Fruit fly (Drosophila melanogaster) whole organism, embryonic: ENCODE results near the gene CG45061.

Experiments
- B-H2 ChIP-seq: fragments of 200-800 bp; sonication (Bioruptor generic); optimal IDR thresholded peaks from 2 replicates; lab custom pipeline; 2018; ENCODE audit warnings: missing biosample characterization, mild to moderate bottlenecking, missing genetic modification characterization
- CG10209 ChIP-seq: fragments of 200-800 bp; sonication (Bioruptor generic); optimal IDR thresholded peaks from 3 replicates; lab custom pipeline; 2017; ENCODE audit warnings: missing biosample characterization, mild to moderate bottlenecking, missing genetic modification characterization, missing genetic modification reagents
- CG10462 ChIP-seq: fragments of 200-800 bp; sonication (Bioruptor generic); optimal IDR thresholded peaks from 2 replicates; lab custom pipeline; 2016; ENCODE audit warnings: missing biosample characterization, missing genetic modification characterization
- CG11504 ChIP-seq: fragments of 200-800 bp; sonication (Bioruptor generic); optimal IDR thresholded peaks from 3 replicates; lab custom pipeline; 2019; ENCODE audit warnings: missing biosample characterization, mild to moderate bottlenecking, missing genetic modification characterization, moderate library complexity
- CG12299 ChIP-seq: fragments of 200-800 bp; sonication (Bioruptor generic); optimal IDR thresholded peaks from 2 replicates; lab custom pipeline; 2018; ENCODE audit warnings: missing biosample characterization, mild to moderate bottlenecking, missing genetic modification characterization
- CG1602 ChIP-seq: fragments of 200-800 bp; sonication (Bioruptor generic); optimal IDR thresholded peaks from 3 replicates; lab custom pipeline; 2016; ENCODE audit warnings: missing biosample characterization, missing genetic modification characterization
- CG18476 ChIP-seq: fragments of 200-800 bp; sonication (Bioruptor generic); optimal IDR thresholded peaks from 2 replicates; lab custom pipeline; 2016; ENCODE audit warnings: missing biosample characterization, mild to moderate bottlenecking, missing genetic modification characterization
- CG2712 ChIP-seq: fragments of 200-800 bp; optimal IDR thresholded peaks from 3 replicates; lab custom pipeline; 2019; ENCODE audit warnings: missing biosample characterization, mild to moderate bottlenecking, missing genetic modification characterization, moderate library complexity
- CG34376 ChIP-seq: fragments of 200-800 bp; sonication (Bioruptor generic); optimal IDR thresholded peaks from 2 replicates; lab custom pipeline; 2018; ENCODE audit warnings: missing biosample characterization, mild to moderate bottlenecking, missing genetic modification characterization
- CG3726 ChIP-seq: fragments of 200-800 bp; sonication (Bioruptor generic); IDR thresholded peaks from 3 replicates; pipeline ENCODE4, ENCODE4 v1.3.6; 2022; ENCODE audit warnings: missing biosample characterization, missing genetic modification characterization
- CG3838 ChIP-seq: fragments of 200-800 bp; sonication (Bioruptor generic); optimal IDR thresholded peaks from 3 replicates; lab custom pipeline; 2016; ENCODE audit warnings: missing biosample characterization, missing genetic modification characterization
- CG6175 ChIP-seq: fragments of 200-800 bp; sonication (Bioruptor generic); IDR thresholded peaks from 3 replicates; pipeline ENCODE4 v1.3.6; 2022; ENCODE audit warnings: missing biosample characterization, missing genetic modification characterization
- CG7839 ChIP-seq: fragments of 200-800 bp; sonication (Bioruptor generic); optimal IDR thresholded peaks from 3 replicates; lab custom pipeline; 2018; ENCODE audit warnings: missing biosample characterization, mild to moderate bottlenecking, missing genetic modification characterization, moderate library complexity
- CG8290 ChIP-seq, 3 experiments: fragments of 200-800 bp; sonication (Bioruptor generic); optimal IDR thresholded peaks; 2 replicates each; lab custom pipeline; 2016 to 2019; ENCODE audit warnings: missing biosample characterization in 3 of 3, missing genetic modification characterization in 3 of 3, mild to moderate bottlenecking in 2 of 3, moderate library complexity in 1 of 3
- CG8359 ChIP-seq: fragments of 200-800 bp; sonication (Bioruptor generic); optimal IDR thresholded peaks from 2 replicates; lab custom pipeline; 2017; ENCODE audit warnings: missing biosample characterization, mild to moderate bottlenecking, missing genetic modification characterization, borderline replicate concordance
- CG9437 ChIP-seq: fragments of 200-800 bp; sonication (Bioruptor generic); optimal IDR thresholded peaks from 2 replicates; lab custom pipeline; 2018; ENCODE audit warnings: missing biosample characterization, mild to moderate bottlenecking, missing genetic modification characterization
- Dad ChIP-seq: fragments of 200-800 bp; sonication (Bioruptor generic); optimal IDR thresholded peaks from 3 replicates; lab custom pipeline; 2016; ENCODE audit warnings: missing biosample characterization, missing genetic modification characterization
- Deaf1 ChIP-seq: fragments of 200-800 bp; optimal IDR thresholded peaks from 3 replicates; lab custom pipeline; 2019; ENCODE audit warnings: missing biosample characterization, mild to moderate bottlenecking, missing genetic modification characterization, moderate library complexity
- H15 ChIP-seq: fragments of 200-800 bp; sonication (Bioruptor generic); IDR thresholded peaks from 3 replicates; pipeline ENCODE4 v1.3.6; 2022; ENCODE audit warnings: missing biosample characterization, missing genetic modification characterization
- H2.0 ChIP-seq: fragments of 200-800 bp; sonication (Bioruptor generic); IDR thresholded peaks from 2 replicates; pipeline ENCODE4 v1.3.6; 2022; ENCODE audit warnings: missing biosample characterization, missing genetic modification characterization
- HLH3B ChIP-seq: fragments of 200-800 bp; sonication (Bioruptor generic); IDR thresholded peaks from 2 replicates; pipeline ENCODE4 v1.3.6; 2022; ENCODE audit warnings: missing biosample characterization, missing genetic modification characterization
- Hey ChIP-seq: fragments of 200-800 bp; sonication (Bioruptor generic); optimal IDR thresholded peaks from 3 replicates; lab custom pipeline; 2018; ENCODE audit warnings: missing biosample characterization, mild to moderate bottlenecking, missing genetic modification characterization
- Hr78 ChIP-seq, 2 experiments: fragments of 200-800 bp in 1 of 2; fragments of >200 bp in 1 of 2; sonication (Bioruptor generic) in 1 of 2; optimal IDR thresholded peaks; 2 replicates each; lab custom pipeline; 2017 to 2019; ENCODE audit warnings: missing biosample characterization in 2 of 2, missing genetic modification characterization in 2 of 2, mild to moderate bottlenecking in 1 of 2, moderate library complexity in 1 of 2
- Kr ChIP-seq: fragments of 200-800 bp; sonication (Bioruptor generic); optimal IDR thresholded peaks from 2 replicates; lab custom pipeline; 2017; ENCODE audit warnings: missing biosample characterization, mild to moderate bottlenecking, missing genetic modification characterization
- Med ChIP-seq: fragments of 200-800 bp; sonication (Bioruptor generic); peaks from one replicate; lab custom pipeline; 2016; ENCODE audit warnings: missing biosample characterization, missing genetic modification characterization, mild to moderate bottlenecking, inconsistent platforms, moderate library complexity
- Poxn ChIP-seq: fragments of 200-800 bp; sonication (Bioruptor generic); IDR thresholded peaks from 2 replicates; pipeline ENCODE4 v1.3.6; 2022; ENCODE audit warnings: missing biosample characterization, missing genetic modification characterization
- Ptx1 ChIP-seq: fragments of 200-800 bp; sonication (Bioruptor generic); IDR thresholded peaks from 2 replicates; pipeline ENCODE4 v1.3.6; 2022; ENCODE audit warnings: missing biosample characterization, missing genetic modification characterization
- Rx ChIP-seq: fragments of 200-800 bp; sonication (Bioruptor generic); IDR thresholded peaks from 2 replicates; pipeline ENCODE4 v1.3.6; 2022; ENCODE audit warnings: missing biosample characterization, missing genetic modification characterization
- Trl ChIP-seq, 3 experiments: fragments of >200 bp in 2 of 3; fragments of 200-800 bp in 1 of 3; sonication (Bioruptor generic) in 1 of 3; optimal IDR thresholded peaks; 2 replicates in 1 of 3; 3 replicates in 2 of 3; lab custom pipeline; 2016 to 2017; ENCODE audit warnings: missing biosample characterization in 1 of 3, missing genetic modification characterization in 1 of 3
- chinmo ChIP-seq: fragments of 200-800 bp; sonication (Bioruptor generic); IDR thresholded peaks from 4 replicates; pipeline ENCODE4 v1.3.6; 2022; ENCODE audit warnings: missing biosample characterization, missing genetic modification characterization; ENCODE audit not compliant: partially characterized antibody
- chn ChIP-seq: fragments of 200-800 bp; sonication (Bioruptor generic); optimal IDR thresholded peaks from 2 replicates; lab custom pipeline; 2016; ENCODE audit warnings: missing biosample characterization, missing genetic modification characterization
- crol ChIP-seq: fragments of 200-800 bp; sonication (Bioruptor generic); IDR thresholded peaks from 2 replicates; pipeline ENCODE4 v1.3.6; 2022; ENCODE audit warnings: missing biosample characterization, missing genetic modification characterization
- en ChIP-seq: fragments of 200-800 bp; sonication (Bioruptor generic); optimal IDR thresholded peaks from 2 replicates; lab custom pipeline; 2016; ENCODE audit warnings: missing biosample characterization, missing genetic modification characterization
- ftz-f1 ChIP-seq: fragments of 200-800 bp; sonication (Bioruptor generic); optimal IDR thresholded peaks from 2 replicates; lab custom pipeline; 2016; ENCODE audit warnings: missing biosample characterization, missing genetic modification characterization
- gcm2 ChIP-seq: fragments of 200-800 bp; sonication (Bioruptor generic); optimal IDR thresholded peaks from 2 replicates; lab custom pipeline; 2016; ENCODE audit warnings: missing biosample characterization, missing genetic modification characterization
- luna ChIP-seq: fragments of 200-800 bp; sonication (Bioruptor generic); optimal IDR thresholded peaks from 2 replicates; lab custom pipeline; 2016; ENCODE audit warnings: missing biosample characterization, missing genetic modification characterization
- pb ChIP-seq: fragments of 200-800 bp; sonication (Bioruptor generic); optimal IDR thresholded peaks from 3 replicates; lab custom pipeline; 2016; ENCODE audit warnings: missing biosample characterization, missing genetic modification characterization
- peb ChIP-seq: fragments of 200-800 bp; sonication (Bioruptor generic); IDR thresholded peaks from 2 replicates; pipeline ENCODE4 v1.3.6; 2022; ENCODE audit warnings: missing biosample characterization, missing genetic modification characterization
- tin ChIP-seq: fragments of 200-800 bp; sonication (Bioruptor generic); optimal IDR thresholded peaks from 3 replicates; lab custom pipeline; 2016; ENCODE audit warnings: missing biosample characterization, missing genetic modification characterization
- trh ChIP-seq: fragments of 200-800 bp; sonication (Bioruptor generic); optimal IDR thresholded peaks from 2 replicates; lab custom pipeline; 2016; ENCODE audit warnings: missing biosample characterization, missing genetic modification characterization
- wek ChIP-seq: fragments of 200-800 bp; sonication (Bioruptor generic); optimal IDR thresholded peaks from 3 replicates; lab custom pipeline; 2018; ENCODE audit warnings: missing biosample characterization, mild to moderate bottlenecking, missing genetic modification characterization, moderate library complexity
- yki ChIP-seq: fragments of >200 bp; optimal IDR thresholded peaks from 3 replicates; lab custom pipeline; 2018

CG45061 gene

DNA sequence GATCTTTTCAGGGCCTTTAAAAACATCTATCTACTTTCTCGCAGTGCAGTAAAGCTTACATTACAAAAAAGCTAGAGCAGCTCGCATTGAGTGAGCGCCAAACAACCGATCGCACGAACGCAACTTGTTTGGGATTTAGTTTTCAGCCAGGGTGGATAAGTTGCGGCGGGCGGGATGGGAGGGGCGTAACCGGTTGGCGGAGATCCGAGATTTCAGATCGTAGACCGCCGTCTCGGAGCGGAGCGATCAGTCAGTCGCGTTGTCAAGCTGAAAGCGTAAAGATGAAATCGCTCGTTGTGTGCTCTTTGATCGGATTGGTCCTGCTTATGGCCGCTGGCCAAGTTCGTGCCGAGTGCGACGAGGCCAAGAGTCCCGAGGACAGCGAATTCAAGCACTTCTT is 12.7 kb upstream of the CG45061 start, which contains the start of gene CG9691 (continued):
- TF ChIP-seq CG8290 (GFP tag; optimal IDR thresholded peaks at IDR 0.05; lab: Kevin White, UChicago): no peak
- peak in 1 of 2 experiments; percentile 29 for TF ChIP-seq CG8290 (tag; optimal IDR thresholded peaks at IDR 0.05; lab: Kevin White, UChicago)
- no peak for TF ChIP-seq wek (GFP tag; lab: Kevin White, UChicago)
- peak; percentile 8 for TF ChIP-seq CG7839 (tag; lab: Kevin White, UChicago)
- TF ChIP-seq, all 482 proteins: peak for 29

DNA sequence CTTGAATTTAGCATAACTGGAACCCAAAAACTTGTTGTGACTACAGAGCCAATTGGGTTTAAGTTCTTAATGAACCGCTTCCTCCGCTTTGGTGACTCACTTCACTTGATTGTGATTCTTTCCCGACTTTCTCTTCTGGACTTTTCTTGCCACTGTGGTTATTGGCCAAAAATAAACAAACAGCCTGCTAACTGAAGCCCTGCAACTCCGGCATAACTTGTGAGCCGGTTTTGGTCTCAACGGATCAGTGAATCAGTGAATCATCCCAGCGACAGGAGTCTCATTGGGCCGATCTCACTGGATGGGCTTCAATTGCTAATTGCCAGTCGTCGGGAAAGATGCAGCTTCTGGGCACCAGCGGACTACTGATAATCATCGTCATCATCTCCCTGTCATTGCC is 11.4 kb upstream of the CG45061 start:
- TF ChIP-seq chn (GFP tag; lab: Kevin White, UChicago): no peak
- TF ChIP-seq Poxn (GFP tag; lab: Robert Waterston, UW): no peak
- TF ChIP-seq CG8359: no peak
- TF ChIP-seq, all 482 proteins: peak for 0

DNA sequence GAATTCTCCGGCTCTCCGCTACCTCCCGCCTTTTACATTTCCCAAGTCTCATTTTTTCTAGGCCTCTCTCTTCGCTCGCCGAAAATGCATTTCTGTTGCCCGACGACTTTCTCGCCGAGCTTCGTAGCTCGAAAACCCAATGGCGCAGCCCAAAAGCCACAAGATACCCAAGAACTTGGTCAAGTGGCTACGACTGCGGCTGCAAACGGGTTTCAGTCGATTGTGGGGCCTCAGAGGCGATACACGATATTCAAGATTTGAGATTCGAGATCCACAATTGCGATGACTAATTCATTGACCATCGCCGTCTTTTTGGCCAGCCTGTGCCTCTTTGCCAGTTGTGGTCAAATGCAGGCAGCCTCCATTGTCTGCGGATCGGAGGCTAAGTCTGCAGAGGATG is 10.2 kb upstream of the CG45061 start, which contains the start of gene CG9689:
Gene CG9689 (plus strand): TSS at position 208 of the 400 bp plus-strand sequence.
- no peak for TF ChIP-seq Ptx1 (GFP tag; lab: Robert Waterston, UW)
- TF ChIP-seq Trl (optimal IDR thresholded peaks at IDR 0.05; lab: Kevin White, UChicago): peak in 1 of 2 experiments; percentile 8
- no peak for TF ChIP-seq Trl (GFP tag; optimal IDR thresholded peaks at IDR 0.05; lab: Kevin White, UChicago)
- TF ChIP-seq chinmo: peak; percentile 56; the same call in 1 of the 4 replicates
- TF ChIP-seq CG12299 (tag; lab: Kevin White, UChicago): no peak
- TF ChIP-seq gcm2 (GFP tag; lab: Kevin White, UChicago): no peak
- TF ChIP-seq Deaf1 (tag; lab: Kevin White, UChicago): peak; percentile 57
- TF ChIP-seq B-H2 (GFP tag; lab: Kevin White, UChicago): no peak
- TF ChIP-seq Rx (GFP tag; lab: Robert Waterston, UW): no peak
- TF ChIP-seq yki (lab: Kevin White, UChicago): no peak
- no peak for TF ChIP-seq tin (GFP tag; lab: Kevin White, UChicago)
- TF ChIP-seq H2.0: no peak

DNA sequence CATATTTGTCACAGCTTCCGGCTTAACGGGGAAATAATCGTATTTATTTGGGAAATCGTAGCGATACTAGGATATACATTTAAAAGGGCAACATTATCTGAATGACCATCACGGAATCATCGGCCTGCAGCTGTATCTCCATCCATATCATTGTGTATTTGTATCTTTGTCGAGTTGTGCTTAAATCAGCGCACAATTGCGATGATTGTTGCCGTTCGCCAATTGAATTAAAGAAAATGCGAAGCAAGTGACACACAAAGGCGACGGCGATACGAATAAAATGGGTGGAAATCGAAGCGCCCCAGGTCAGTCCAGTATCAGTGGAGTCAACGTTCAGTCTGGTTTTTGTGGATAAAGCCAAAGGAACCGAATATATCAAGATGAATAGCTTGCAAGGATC is 8.1 kb upstream of the CG45061 start, which contains the start of gene CG9686:
Gene CG9686 (plus strand): TSS at position 301 of the 400 bp plus-strand sequence.
- no peak for TF ChIP-seq en
- TF ChIP-seq CG10462: no peak
- no peak for TF ChIP-seq CG18476 (GFP tag; lab: Kevin White, UChicago)
- TF ChIP-seq CG6175 (GFP tag; lab: Robert Waterston, UW): no peak
- no peak for TF ChIP-seq peb (GFP tag; lab: Robert Waterston, UW)
- TF ChIP-seq CG10209 (GFP tag; lab: Kevin White, UChicago): no peak
- TF ChIP-seq Dad (GFP tag; lab: Kevin White, UChicago): no peak
- TF ChIP-seq Hey (tag; lab: Kevin White, UChicago): no peak
- no peak for TF ChIP-seq CG11504 (tag; lab: Kevin White, UChicago)
- no peak for TF ChIP-seq trh (GFP tag; lab: Kevin White, UChicago)

DNA sequence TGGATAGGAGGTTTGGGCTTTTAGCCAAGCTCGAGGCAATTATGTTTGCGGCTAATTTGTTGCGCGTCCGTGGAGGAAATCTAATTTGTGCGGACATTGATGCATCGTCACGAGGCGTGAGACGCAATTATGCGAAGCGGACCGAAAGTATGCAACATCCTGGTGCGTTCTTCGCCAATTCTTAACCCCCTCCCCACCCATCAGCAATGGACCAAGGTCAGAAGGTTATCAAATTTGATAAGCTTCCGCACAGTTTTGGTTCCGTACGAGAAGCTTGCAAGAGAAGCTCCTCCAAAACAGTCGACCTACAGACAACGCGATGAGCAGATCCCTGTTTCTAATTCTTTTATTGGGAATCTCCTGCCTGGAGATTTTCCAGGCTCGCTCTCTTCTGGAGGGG is 6.6 kb upstream of the CG45061 start, which contains the start of gene CG1468:
Gene CG1468 (plus strand): TSS at position 298 of the 400 bp plus-strand sequence.
- peak; percentile 4 for TF ChIP-seq CG34376 (GFP tag; lab: Kevin White, UChicago)
- TF ChIP-seq pb (GFP tag; lab: Kevin White, UChicago): no peak
- TF ChIP-seq luna (GFP tag; lab: Kevin White, UChicago): no peak
- no peak for TF ChIP-seq H15
- TF ChIP-seq CG1602: no peak
- TF ChIP-seq Kr: no peak
- TF ChIP-seq CG9437 (GFP tag; lab: Kevin White, UChicago): no peak
- TF ChIP-seq Poxn (GFP tag; lab: Robert Waterston, UW): no peak
- peak; percentile 24 for TF ChIP-seq Med (GFP tag; lab: Kevin White, UChicago)
- TF ChIP-seq CG3726: no peak
- TF ChIP-seq Hr78 (GFP tag; optimal IDR thresholded peaks at IDR 0.05; lab: Kevin White, UChicago): peak in 1 of 2 experiments; percentile 53
- no peak for TF ChIP-seq trh (GFP tag; lab: Kevin White, UChicago)
- no peak for TF ChIP-seq CG3838 (GFP tag; lab: Kevin White, UChicago)
- TF ChIP-seq chinmo: 0 out of 4 replicates have a peak, but pooled peaks have one; percentile 15
- TF ChIP-seq CG2712 (tag; lab: Kevin White, UChicago): no peak
- TF ChIP-seq ftz-f1: peak; percentile 76
- peak; percentile 42; the same call in 1 of the 2 replicates for TF ChIP-seq crol (GFP tag; lab: Robert Waterston, UW)
- TF ChIP-seq HLH3B (GFP tag; lab: Robert Waterston, UW): no peak
- TF ChIP-seq, all 482 proteins: peak for 6
